Worm (Caenorhabditis elegans): ENCODE results near the gene zipt-7.2.

ce11 chrX:15496927-15497605 lies 10.6 kb downstream of the zipt-7.2 start, which contains the start of gene suox-1:
- TF ChIP-seq madf-8 (GFP tag; conservative IDR thresholded peaks at IDR 0.05) (no peak), K12H6.12 (tag; optimal IDR thresholded peaks at IDR 0.05) (no peak)
